Worm (Caenorhabditis elegans) whole organism, L4 larva: ENCODE measurements around the gene obr-1.

Experiments used
- Y5F2A.4 ChIP-seq: fragments of 200-800 bp; sonication (Bioruptor generic); optimal IDR thresholded peaks from 2 replicates; lab custom pipeline; 2018; ENCODE audit warnings: mild to moderate bottlenecking, missing genetic modification characterization, missing compliant biosample characterization
- aly-2 ChIP-seq: sonication (generic microtip); optimal IDR thresholded peaks from 2 replicates; lab custom pipeline; 2018; ENCODE audit warnings: missing biosample characterization, missing genetic modification characterization
- ama-1 ChIP-seq: fragments of 150-350 bp; optimal IDR thresholded peaks from 2 replicates; lab custom pipeline; 2014; ENCODE audit warnings: inconsistent platforms, mixed read lengths
- ceh-28 ChIP-seq: fragments of 150-350 bp; optimal IDR thresholded peaks from 2 replicates; lab custom pipeline; 2014; ENCODE audit warnings: missing biosample characterization, missing genetic modification reagents, missing genetic modification characterization
- ceh-62 ChIP-seq: sonication (generic microtip); optimal IDR thresholded peaks from 2 replicates; lab custom pipeline; 2017; ENCODE audit warnings: missing biosample characterization, missing genetic modification characterization
- dmd-9 ChIP-seq: fragments of 200-800 bp; sonication (Bioruptor generic); IDR thresholded peaks from 2 replicates; pipeline ENCODE4 v1.3.6; 2022; ENCODE audit warnings: missing genetic modification reagents, missing genetic modification characterization, missing compliant biosample characterization
- dpl-1 ChIP-seq: fragments of 150-350 bp; optimal IDR thresholded peaks from 2 replicates; lab custom pipeline; 2014; ENCODE audit warnings: missing biosample characterization, missing genetic modification reagents, missing genetic modification characterization
- fkh-10 ChIP-seq: fragments of 150-350 bp; optimal IDR thresholded peaks from 2 replicates; lab custom pipeline; 2014; ENCODE audit warnings: missing biosample characterization, missing genetic modification reagents, missing genetic modification characterization
- hlh-30 ChIP-seq: sonication (generic microtip); optimal IDR thresholded peaks from 2 replicates; lab custom pipeline; 2017; ENCODE audit warnings: antibody characterized with exemption, mild to moderate bottlenecking, missing genetic modification characterization, missing compliant biosample characterization; ENCODE audit not compliant: insufficient read depth
- lin-39 ChIP-seq: fragments of 150-350 bp; optimal IDR thresholded peaks from 2 replicates; lab custom pipeline; 2014; ENCODE audit warnings: missing biosample characterization, missing genetic modification reagents, missing genetic modification characterization
- nhr-77 ChIP-seq: fragments of 150-350 bp; optimal IDR thresholded peaks from 2 replicates; lab custom pipeline; 2014; ENCODE audit warnings: missing biosample characterization, missing genetic modification characterization
- pha-4 ChIP-seq, 2 experiments: fragments of 150-350 bp in 1 of 2; fragments of 200-800 bp in 1 of 2; sonication (Bioruptor generic) in 1 of 2; IDR thresholded peaks in 1 of 2; optimal IDR thresholded peaks in 1 of 2; 2 replicates each; pipeline versions ENCODE4 v1.3.6 to Lab custom; 2014 to 2022; ENCODE audit warnings: missing genetic modification characterization in 2 of 2, missing genetic modification reagents in 2 of 2, missing biosample characterization in 1 of 2, missing compliant biosample characterization in 1 of 2
- unc-39 ChIP-seq: sonication (generic microtip); optimal IDR thresholded peaks from 2 replicates; lab custom pipeline; 2017; ENCODE audit warnings: missing biosample characterization, missing genetic modification characterization
- ztf-7 ChIP-seq: fragments of 150-350 bp; optimal IDR thresholded peaks from 2 replicates; lab custom pipeline; 2014; ENCODE audit warnings: missing biosample characterization, missing genetic modification characterization

DNA sequence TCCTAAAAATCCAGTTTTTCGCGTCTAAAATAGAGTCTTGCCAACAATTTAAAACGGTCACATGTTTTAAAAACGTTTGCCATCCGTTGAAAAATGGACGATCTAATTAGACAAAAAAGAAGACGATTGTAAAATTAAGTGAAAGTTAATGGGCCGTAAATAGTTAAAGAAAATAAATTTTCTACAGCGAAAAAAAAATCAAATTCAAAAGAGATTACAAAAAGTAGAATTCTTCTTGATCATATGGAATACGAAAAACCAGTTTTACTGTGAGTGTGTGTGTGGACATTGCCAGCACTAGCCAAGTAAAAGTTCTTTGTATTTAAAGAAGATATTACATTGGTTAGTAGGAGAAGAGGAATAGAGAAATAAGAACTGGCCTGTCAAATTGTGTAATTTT is 8.6 kb downstream of the obr-1 start:
- TF ChIP-seq ama-1 (lab: Kevin White, UChicago), result no peak
- TF ChIP-seq aly-2 (tag; lab: Kevin White, UChicago), result no peak
- peak; percentile 22 for TF ChIP-seq hlh-30
- TF ChIP-seq unc-39 (tag; lab: Kevin White, UChicago), result no peak
- TF ChIP-seq fkh-10 (GFP tag; lab: Kevin White, UChicago), result no peak
- no peak for TF ChIP-seq ceh-28 (tag; lab: Kevin White, UChicago)
- no peak for TF ChIP-seq dmd-9 (GFP tag; lab: Robert Waterston, UW)
- no peak for TF ChIP-seq pha-4 (GFP tag; IDR thresholded peaks at IDR 0.05; lab: Robert Waterston, UW)
- TF ChIP-seq pha-4 (tag; optimal IDR thresholded peaks at IDR 0.05; lab: Kevin White, UChicago), result no peak
- no peak for TF ChIP-seq dpl-1
- TF ChIP-seq ceh-62, result no peak
- TF ChIP-seq nhr-77 (tag; lab: Kevin White, UChicago), result no peak
- no peak for TF ChIP-seq ztf-7
- no peak for TF ChIP-seq lin-39 (tag; lab: Kevin White, UChicago)
- TF ChIP-seq Y5F2A.4 (GFP tag; lab: Kevin White, UChicago), result no peak
